Fruit fly (Drosophila melanogaster): Measurements from ENCODE around the gene CG14811.

DNA sequence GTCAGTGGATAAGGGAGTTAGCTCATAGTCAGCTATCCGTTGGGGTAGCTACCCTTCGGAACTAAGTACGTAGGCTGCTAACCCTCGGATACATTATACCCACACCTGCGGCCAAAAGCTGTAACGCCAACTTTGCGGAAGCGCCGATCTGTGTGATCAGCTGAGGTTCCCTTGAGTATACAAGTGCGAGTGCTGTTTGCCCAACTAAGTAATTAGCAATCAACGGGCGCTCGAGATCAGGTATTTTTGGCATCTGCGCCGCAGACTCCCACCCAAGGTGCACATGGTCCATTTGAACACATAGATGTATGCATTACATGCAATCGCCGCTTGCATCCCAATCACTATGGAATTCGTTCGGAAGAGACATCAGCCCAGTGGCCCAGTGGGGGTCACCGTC is 31.9 kb upstream of the CG14811 start:
- peak; percentile 73 for TF ChIP-seq CG11695 (GFP tag; IDR thresholded peaks at IDR 0.05)
- TF ChIP-seq btn (GFP tag; optimal IDR thresholded peaks at IDR 0.05): peak; percentile 21
- no peak for TF ChIP-seq CG42726 (GFP tag; IDR thresholded peaks at IDR 0.05; ENCODE audit: partially characterized antibody)
